Worm (Caenorhabditis elegans) whole organism, L3 larva: ENCODE data around the gene cyp-35A5.

Experiments
- R02D3.7 ChIP-seq: fragments of 150-350 bp; optimal IDR thresholded peaks from 2 replicates; lab custom pipeline; 2014; ENCODE audit warnings: missing biosample characterization, missing genetic modification characterization
- nhr-28 ChIP-seq: fragments of 150-350 bp; optimal IDR thresholded peaks from 2 replicates; lab custom pipeline; 2014; ENCODE audit warnings: missing biosample characterization, missing genetic modification characterization
- pha-4 ChIP-seq: fragments of 150-350 bp; optimal IDR thresholded peaks from 2 replicates; lab custom pipeline; 2014; ENCODE audit warnings: missing biosample characterization, missing genetic modification reagents, missing genetic modification characterization
- tbx-2 ChIP-seq: sonication (generic microtip); optimal IDR thresholded peaks from 2 replicates; lab custom pipeline; 2016; ENCODE audit warnings: mild to moderate bottlenecking, missing genetic modification characterization, missing compliant biosample characterization
- unc-39 ChIP-seq: sonication (generic microtip); optimal IDR thresholded peaks from 4 replicates; lab custom pipeline; 2017; ENCODE audit warnings: missing biosample characterization, missing genetic modification characterization
- ztf-11 ChIP-seq: fragments of 150-350 bp; optimal IDR thresholded peaks from 2 replicates; lab custom pipeline; 2014; ENCODE audit warnings: missing biosample characterization, missing genetic modification characterization

- no peak for TF ChIP-seq ztf-11 (tag; lab: Kevin White, UChicago)
- no peak for TF ChIP-seq pha-4 (tag; lab: Kevin White, UChicago)
- TF ChIP-seq tbx-2 (tag; lab: Kevin White, UChicago): no peak
- TF ChIP-seq unc-39 (tag; lab: Kevin White, UChicago): no peak
- TF ChIP-seq R02D3.7 (tag; lab: Kevin White, UChicago): no peak
- no peak for TF ChIP-seq nhr-28 (tag; lab: Kevin White, UChicago)
Observed at ce11 chrV:3987616-3988015, 51.5 kb downstream of the cyp-35A5 start, which contains the start of gene nlp-28.
